Worm (Caenorhabditis elegans): ENCODE results near the gene kin-2.

- TF ChIP-seq ama-1 (optimal IDR thresholded peaks at IDR 0.05) = no peak
- TF ChIP-seq flt-1 (GFP tag; IDR thresholded peaks at IDR 0.05) = no peak
- peak; percentile 85 for TF ChIP-seq hmg-4 (GFP tag; optimal IDR thresholded peaks at IDR 0.05)
- peak; percentile 75 for TF ChIP-seq aly-1 (tag; optimal IDR thresholded peaks at IDR 0.05)
- no peak for TF ChIP-seq sea-1 (GFP tag; conservative IDR thresholded peaks at IDR 0.05)
- no peak for TF ChIP-seq hmbx-1 (tag; optimal IDR thresholded peaks at IDR 0.05)
- TF ChIP-seq scrt-1 (GFP tag; IDR thresholded peaks at IDR 0.05) = no peak
- TF ChIP-seq ceh-36 (tag; optimal IDR thresholded peaks at IDR 0.05) = no peak
- peak; percentile 31 for TF ChIP-seq F13C5.2 (tag; optimal IDR thresholded peaks at IDR 0.05)
- TF ChIP-seq tra-4 (tag; optimal IDR thresholded peaks at IDR 0.05) = no peak
- no peak for TF ChIP-seq hnd-1 (tag; optimal IDR thresholded peaks at IDR 0.05)
- peak; percentile 39; the same call in 1 of the 2 replicates for TF ChIP-seq tbx-11 (GFP tag; IDR thresholded peaks at IDR 0.05)
These were observed 7.0 kb upstream of the kin-2 start, which contains the start of gene klp-13 for ce11 chrX:5984581-5985039.

Data from whole organism, early embryonic.